Worm (Caenorhabditis elegans) whole organism, early embryonic: ENCODE results near the gene slc-25A32.

ENCODE experiments used
- B0310.2 ChIP-seq: sonication (generic microtip); optimal IDR thresholded peaks from 2 replicates; lab custom pipeline; 2016; ENCODE audit warnings: mild to moderate bottlenecking, missing genetic modification characterization, missing compliant biosample characterization
- F13C5.2 ChIP-seq: sonication (generic microtip); optimal IDR thresholded peaks from 2 replicates; lab custom pipeline; 2017; ENCODE audit warnings: mild to moderate bottlenecking, missing genetic modification characterization, inconsistent platforms, missing compliant biosample characterization
- aly-1 ChIP-seq: sonication (generic microtip); optimal IDR thresholded peaks from 2 replicates; lab custom pipeline; 2016; ENCODE audit warnings: missing genetic modification characterization, missing compliant biosample characterization
- ama-1 ChIP-seq: fragments of 150-350 bp; optimal IDR thresholded peaks from 2 replicates; lab custom pipeline; 2014
- ceh-13 ChIP-seq: fragments of 200-800 bp; sonication (Bioruptor generic); optimal IDR thresholded peaks from 2 replicates; lab custom pipeline; 2018; ENCODE audit warnings: mild to moderate bottlenecking, missing genetic modification characterization, missing compliant biosample characterization
- ceh-36 ChIP-seq: sonication (generic microtip); optimal IDR thresholded peaks from 2 replicates; lab custom pipeline; 2016; ENCODE audit warnings: missing genetic modification characterization, inconsistent platforms, missing compliant biosample characterization
- ets-7 ChIP-seq: sonication (generic microtip); optimal IDR thresholded peaks from 2 replicates; lab custom pipeline; 2016; ENCODE audit warnings: missing genotype, missing genetic modification characterization, missing compliant biosample characterization
- flt-1 ChIP-seq: fragments of 200-800 bp; sonication (Bioruptor generic); IDR thresholded peaks from 2 replicates; pipeline ENCODE4 v1.3.6; 2022; ENCODE audit warnings: missing genetic modification characterization, missing compliant biosample characterization
- hmbx-1 ChIP-seq: sonication (generic microtip); optimal IDR thresholded peaks from 2 replicates; lab custom pipeline; 2016; ENCODE audit warnings: mild to moderate bottlenecking, missing genetic modification characterization, missing compliant biosample characterization
- hmg-4 ChIP-seq: fragments of 200-800 bp; sonication (Bioruptor generic); optimal IDR thresholded peaks from 2 replicates; lab custom pipeline; 2018; ENCODE audit warnings: mild to moderate bottlenecking, missing genetic modification characterization, missing compliant biosample characterization
- hnd-1 ChIP-seq: sonication (generic microtip); optimal IDR thresholded peaks from 2 replicates; lab custom pipeline; 2016; ENCODE audit warnings: missing genetic modification characterization, missing compliant biosample characterization
- pes-1 ChIP-seq: fragments of 200-800 bp; sonication (Bioruptor generic); IDR thresholded peaks from 2 replicates; pipeline ENCODE4 v1.3.6; 2022; ENCODE audit warnings: missing genetic modification reagents, missing genetic modification characterization, missing compliant biosample characterization
- scrt-1 ChIP-seq: fragments of 200-800 bp; sonication (Bioruptor generic); IDR thresholded peaks from 2 replicates; pipeline ENCODE4 v1.3.6; 2022; ENCODE audit warnings: missing genetic modification characterization, missing compliant biosample characterization
- sea-1 ChIP-seq: fragments of 200-800 bp; sonication (Bioruptor generic); conservative IDR thresholded peaks from 2 replicates; pipeline ENCODE4 v1.3.6; 2022; ENCODE audit warnings: missing genetic modification characterization, missing compliant biosample characterization
- tbx-11 ChIP-seq: fragments of 200-800 bp; sonication (Bioruptor generic); IDR thresholded peaks from 2 replicates; pipeline ENCODE4 v1.3.6; 2022; ENCODE audit warnings: missing genetic modification characterization, missing compliant biosample characterization
- tbx-37 ChIP-seq: fragments of 200-800 bp; sonication (Bioruptor generic); conservative IDR thresholded peaks from 2 replicates; pipeline ENCODE4 v1.3.6; 2022; ENCODE audit warnings: missing genetic modification reagents, missing genetic modification characterization, missing compliant biosample characterization
- tra-4 ChIP-seq: sonication (generic microtip); optimal IDR thresholded peaks from 2 replicates; lab custom pipeline; 2017; ENCODE audit warnings: missing genetic modification characterization, missing compliant biosample characterization

slc-25A32 gene

ce11 chrII:8253160-8253793 is 22.8 kb upstream of the slc-25A32 start, which contains the start of gene F35C11.5:
Gene F35C11.5, plus strand, starts transcription at chrII:8253743.
- TF ChIP-seq B0310.2 (tag; lab: Kevin White, UChicago) (no peak), sea-1 (GFP tag; lab: Robert Waterston, UW) (no peak), flt-1 (GFP tag; lab: Robert Waterston, UW) (no peak), pes-1 (GFP tag; lab: Robert Waterston, UW) (no peak), tbx-37 (GFP tag; lab: Robert Waterston, UW) (no peak), hmg-4 (GFP tag; lab: Kevin White, UChicago) (no peak), hnd-1 (no peak), ceh-13 (no peak), hmbx-1 (no peak), ama-1 (no peak), scrt-1 (GFP tag; lab: Robert Waterston, UW) (no peak), tbx-11 (GFP tag; lab: Robert Waterston, UW) (no peak), ets-7 (tag; lab: Kevin White, UChicago) (no peak), aly-1 (no peak), F13C5.2 (tag; lab: Kevin White, UChicago) (no peak), tra-4 (tag; lab: Kevin White, UChicago) (no peak), ceh-36 (no peak)

- TF ChIP-seq F13C5.2 (tag; lab: Kevin White, UChicago) (no peak), tra-4 (tag; lab: Kevin White, UChicago) (no peak), flt-1 (GFP tag; lab: Robert Waterston, UW) (no peak)
Measured at ce11 chrII:8256013-8256412, 20.1 kb upstream of the slc-25A32 start, which contains the start of gene F35C11.7. Gene F35C11.7, plus strand, starts transcription at chrII:8256313.

- TF ChIP-seq flt-1 (GFP tag; lab: Robert Waterston, UW) (no peak), tbx-37 (GFP tag; lab: Robert Waterston, UW) (no peak), ama-1 (no peak), hmbx-1 (no peak), F13C5.2 (tag; lab: Kevin White, UChicago) (no peak), ceh-13 (no peak), sea-1 (GFP tag; lab: Robert Waterston, UW) (no peak), aly-1 (no peak), ets-7 (tag; lab: Kevin White, UChicago) (no peak)
Measured at ce11 chrII:8259038-8259437, 17.1 kb upstream of the slc-25A32 start, which contains the start of gene F35C11.6. Gene F35C11.6, minus strand, starts transcription at chrII:8259138.

DNA sequence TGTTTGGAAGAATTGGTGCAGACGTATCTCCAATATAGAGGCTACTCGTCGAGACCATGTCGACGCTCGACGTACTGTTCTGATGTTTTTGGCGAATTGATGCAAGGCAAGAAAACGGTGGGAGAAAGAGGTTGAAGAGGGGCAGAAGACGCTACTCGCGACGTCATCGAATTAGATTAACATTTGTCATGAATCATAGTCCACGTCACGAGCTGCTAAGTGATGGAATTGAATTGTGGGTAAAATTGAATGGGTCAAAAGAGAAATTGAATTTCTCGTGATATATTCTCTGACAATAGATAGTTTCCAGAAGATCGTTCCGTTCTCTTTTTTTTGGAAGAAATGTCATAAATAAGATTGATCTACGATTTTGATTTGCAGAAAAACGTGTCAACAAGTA is 16.4 kb upstream of the slc-25A32 start:
- TF ChIP-seq tra-4 (tag; lab: Kevin White, UChicago) (no peak), hnd-1 (no peak), flt-1 (GFP tag; lab: Robert Waterston, UW) (no peak), ets-7 (tag; lab: Kevin White, UChicago) (no peak), ama-1 (no peak), aly-1 (no peak), tbx-11 (GFP tag; lab: Robert Waterston, UW) (no peak), sea-1 (GFP tag; lab: Robert Waterston, UW) (no peak), hmbx-1 (no peak), pes-1 (GFP tag; lab: Robert Waterston, UW) (no peak), tbx-37 (GFP tag; lab: Robert Waterston, UW) (no peak), hmg-4 (GFP tag; lab: Kevin White, UChicago) (no peak), scrt-1 (GFP tag; lab: Robert Waterston, UW) (no peak), B0310.2 (tag; lab: Kevin White, UChicago) (no peak), F13C5.2 (tag; lab: Kevin White, UChicago) (no peak), ceh-36 (no peak)

DNA sequence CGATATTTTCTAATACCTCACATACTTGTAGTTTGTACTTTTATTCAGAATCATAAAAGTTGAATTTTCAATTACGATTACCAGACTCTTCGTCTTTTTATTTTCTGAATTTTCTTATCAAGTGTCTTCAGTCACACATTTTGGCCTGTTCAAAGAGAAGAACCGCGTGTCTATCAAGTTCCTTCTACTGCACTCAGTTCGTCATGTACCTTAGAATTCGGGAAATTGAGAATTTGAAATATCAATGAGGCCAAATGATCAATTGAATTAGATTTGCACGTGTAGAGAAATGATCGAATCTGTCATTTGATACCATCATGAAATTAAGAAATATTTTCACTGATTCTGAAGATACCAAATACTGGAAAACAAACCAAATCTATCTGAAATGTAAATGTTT is 12.5 kb upstream of the slc-25A32 start:
- TF ChIP-seq tra-4 (tag; lab: Kevin White, UChicago) (no peak), F13C5.2 (tag; lab: Kevin White, UChicago) (no peak), tbx-11 (GFP tag; lab: Robert Waterston, UW) (no peak), B0310.2 (tag; lab: Kevin White, UChicago) (no peak), aly-1 (no peak), pes-1 (GFP tag; lab: Robert Waterston, UW) (no peak)

- no peak for TF ChIP-seq sea-1 (GFP tag; lab: Robert Waterston, UW)
Measured at ce11 chrII:8264619-8265018, 11.5 kb upstream of the slc-25A32 start, which contains the start of gene srdh-1. Gene srdh-1, plus strand, starts transcription at chrII:8264661.

DNA sequence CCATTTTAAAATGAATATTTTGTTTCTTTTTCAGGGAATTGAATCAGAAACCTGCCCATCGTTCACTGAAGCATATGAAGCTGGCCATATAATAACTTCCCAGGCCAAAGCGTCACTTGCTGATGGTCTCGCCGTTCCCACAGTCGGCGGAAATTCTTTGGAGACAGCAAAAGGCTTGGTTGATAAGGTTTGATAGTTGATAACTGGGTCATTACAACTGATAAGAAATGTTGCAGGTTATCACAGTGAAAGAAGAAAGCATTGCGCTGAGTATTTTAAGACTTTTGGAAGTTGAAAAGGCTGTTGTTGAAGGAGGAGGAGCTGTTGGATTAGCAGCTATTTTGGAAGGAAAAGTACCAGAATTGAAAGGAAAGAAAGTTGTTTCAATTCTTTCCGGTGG is 9.5 kb upstream of the slc-25A32 start:
- TF ChIP-seq tbx-11 (GFP tag; lab: Robert Waterston, UW) (no peak), ceh-13 (no peak), pes-1 (GFP tag; lab: Robert Waterston, UW) (no peak), hmbx-1 (no peak), ceh-36 (no peak), hnd-1 (no peak), ama-1 (no peak), F13C5.2 (tag; lab: Kevin White, UChicago) (no peak), tbx-37 (GFP tag; lab: Robert Waterston, UW) (no peak), ets-7 (tag; lab: Kevin White, UChicago) (no peak), sea-1 (GFP tag; lab: Robert Waterston, UW) (no peak), scrt-1 (GFP tag; lab: Robert Waterston, UW) (no peak), flt-1 (GFP tag; lab: Robert Waterston, UW) (no peak)

- no peak for TF ChIP-seq sea-1 (GFP tag; lab: Robert Waterston, UW)
- no peak for TF ChIP-seq tbx-11 (GFP tag; lab: Robert Waterston, UW)
- no peak for TF ChIP-seq aly-1
- no peak for TF ChIP-seq hmbx-1
- TF ChIP-seq hnd-1 = no peak
- no peak for TF ChIP-seq pes-1 (GFP tag; lab: Robert Waterston, UW)
- no peak for TF ChIP-seq B0310.2 (tag; lab: Kevin White, UChicago)
- TF ChIP-seq ama-1 = no peak
- TF ChIP-seq ceh-13 = no peak
- no peak for TF ChIP-seq F13C5.2 (tag; lab: Kevin White, UChicago)
- no peak for TF ChIP-seq ceh-36
- TF ChIP-seq tra-4 (tag; lab: Kevin White, UChicago) = no peak
- no peak for TF ChIP-seq flt-1 (GFP tag; lab: Robert Waterston, UW)
- no peak for TF ChIP-seq scrt-1 (GFP tag; lab: Robert Waterston, UW)
- no peak for TF ChIP-seq tbx-37 (GFP tag; lab: Robert Waterston, UW)
- TF ChIP-seq hmg-4 (GFP tag; lab: Kevin White, UChicago) = no peak
- TF ChIP-seq ets-7 (tag; lab: Kevin White, UChicago) = no peak
Measured at ce11 chrII:8267679-8268078, 8.4 kb upstream of the slc-25A32 start.
